Worm (Caenorhabditis elegans) whole organism, late embryonic: ENCODE results near the gene ehbp-1.
A peak's percentile ranks its signal among the peaks of the same experiment; 100 is the strongest.

ENCODE experiments used
- C08G9.2 ChIP-seq: sonication (generic microtip); optimal IDR thresholded peaks from 2 replicates; lab custom pipeline; 2016; ENCODE audit warnings: mild to moderate bottlenecking, missing genetic modification characterization, moderate library complexity, missing compliant biosample characterization
- C38D4.7 ChIP-seq: fragments of 200-800 bp; sonication (Bioruptor generic); optimal IDR thresholded peaks from 2 replicates; lab custom pipeline; 2018; ENCODE audit warnings: mild to moderate bottlenecking, missing genetic modification characterization, moderate library complexity, missing compliant biosample characterization
- F13H6.1 ChIP-seq: sonication (generic microtip); optimal IDR thresholded peaks from 2 replicates; lab custom pipeline; 2016; ENCODE audit warnings: missing genetic modification characterization, missing compliant biosample characterization
- T23F11.4 ChIP-seq: fragments of 200-800 bp; sonication (Bioruptor generic); optimal IDR thresholded peaks from 2 replicates; lab custom pipeline; 2018; ENCODE audit warnings: mild to moderate bottlenecking, missing genetic modification characterization, missing compliant biosample characterization
- Y22D7AL.16 ChIP-seq: sonication (generic microtip); optimal IDR thresholded peaks from 2 replicates; lab custom pipeline; 2016; ENCODE audit warnings: missing genetic modification characterization, missing compliant biosample characterization
- ahr-1 ChIP-seq: sonication (generic microtip); optimal IDR thresholded peaks from 2 replicates; lab custom pipeline; 2016; ENCODE audit warnings: missing genetic modification characterization, missing compliant biosample characterization
- ama-1 ChIP-seq: fragments of 150-350 bp; optimal IDR thresholded peaks from 2 replicates; lab custom pipeline; 2014
- ceh-14 ChIP-seq: sonication (generic microtip); optimal IDR thresholded peaks from 2 replicates; lab custom pipeline; 2016; ENCODE audit warnings: missing genotype, missing genetic modification characterization, missing compliant biosample characterization
- ceh-2 ChIP-seq: sonication (generic microtip); optimal IDR thresholded peaks from 2 replicates; lab custom pipeline; 2016; ENCODE audit warnings: missing genotype, missing genetic modification characterization, missing compliant biosample characterization
- ceh-22 ChIP-seq: sonication (generic microtip); optimal IDR thresholded peaks from 2 replicates; lab custom pipeline; 2017; ENCODE audit warnings: missing biosample characterization, missing genetic modification characterization
- ceh-30 ChIP-seq: fragments of 150-350 bp; optimal IDR thresholded peaks from 2 replicates; lab custom pipeline; 2014; ENCODE audit warnings: missing biosample characterization, missing genetic modification characterization
- ceh-31 ChIP-seq: sonication (generic microtip); optimal IDR thresholded peaks from 2 replicates; lab custom pipeline; 2016; ENCODE audit warnings: missing genetic modification characterization, missing compliant biosample characterization
- ceh-34 ChIP-seq: sonication (generic microtip); optimal IDR thresholded peaks from 2 replicates; lab custom pipeline; 2016; ENCODE audit warnings: mild to moderate bottlenecking, missing genetic modification characterization, missing compliant biosample characterization
- ceh-48 ChIP-seq: sonication (generic microtip); optimal IDR thresholded peaks from 2 replicates; lab custom pipeline; 2016; ENCODE audit warnings: missing genetic modification characterization, inconsistent platforms, missing compliant biosample characterization
- dve-1 ChIP-seq: sonication (generic microtip); optimal IDR thresholded peaks from 2 replicates; lab custom pipeline; 2017; ENCODE audit warnings: antibody characterized with exemption, mild to moderate bottlenecking, missing genetic modification characterization, missing compliant biosample characterization
- elt-2 ChIP-seq: sonication (generic microtip); optimal IDR thresholded peaks from 2 replicates; lab custom pipeline; 2016; ENCODE audit warnings: missing genetic modification reagents, missing genetic modification characterization, missing compliant biosample characterization
- elt-4 ChIP-seq: sonication (generic microtip); optimal IDR thresholded peaks from 2 replicates; lab custom pipeline; 2016; ENCODE audit warnings: missing genetic modification characterization, missing compliant biosample characterization
- eyg-1 ChIP-seq: sonication (generic microtip); optimal IDR thresholded peaks from 2 replicates; lab custom pipeline; 2016; ENCODE audit warnings: missing genotype, missing genetic modification characterization, missing compliant biosample characterization
- fkh-6 ChIP-seq: sonication (generic microtip); optimal IDR thresholded peaks from 2 replicates; lab custom pipeline; 2016; ENCODE audit warnings: missing genetic modification characterization, missing compliant biosample characterization
- gmeb-2 ChIP-seq: sonication (generic microtip); optimal IDR thresholded peaks from 2 replicates; lab custom pipeline; 2016; ENCODE audit warnings: missing genetic modification characterization, inconsistent platforms, missing compliant biosample characterization
- hlh-6 ChIP-seq: sonication (generic microtip); optimal IDR thresholded peaks from 2 replicates; lab custom pipeline; 2016; ENCODE audit warnings: missing genotype, missing genetic modification characterization, missing compliant biosample characterization
- hlh-8 ChIP-seq: sonication (generic microtip); optimal IDR thresholded peaks from 2 replicates; lab custom pipeline; 2016; ENCODE audit warnings: missing genotype, missing genetic modification characterization, missing compliant biosample characterization
- lin-11 ChIP-seq: fragments of 200-800 bp; sonication (Bioruptor generic); optimal IDR thresholded peaks from 2 replicates; lab custom pipeline; 2018; ENCODE audit warnings: mild to moderate bottlenecking, missing genetic modification characterization, missing compliant biosample characterization
- nhr-11 ChIP-seq: fragments of 150-350 bp; optimal IDR thresholded peaks from 2 replicates; lab custom pipeline; 2014; ENCODE audit warnings: missing biosample characterization, missing genetic modification characterization
- pag-3 ChIP-seq: sonication (generic microtip); optimal IDR thresholded peaks from 2 replicates; lab custom pipeline; 2016; ENCODE audit warnings: missing compliant biosample characterization, missing genetic modification characterization, borderline replicate concordance
- pax-1 ChIP-seq: fragments of 150-350 bp; optimal IDR thresholded peaks from 2 replicates; lab custom pipeline; 2014; ENCODE audit warnings: missing biosample characterization, missing genetic modification characterization
- pha-2 ChIP-seq: sonication (generic microtip); optimal IDR thresholded peaks from 2 replicates; lab custom pipeline; 2017; ENCODE audit warnings: mild to moderate bottlenecking, missing genetic modification characterization, missing compliant biosample characterization
- pha-4 ChIP-seq: fragments of 150-350 bp; optimal IDR thresholded peaks from 2 replicates; lab custom pipeline; 2018; ENCODE audit warnings: missing biosample characterization, missing genetic modification reagents, missing genetic modification characterization
- pros-1 ChIP-seq: fragments of 150-350 bp; optimal IDR thresholded peaks from 2 replicates; lab custom pipeline; 2014; ENCODE audit warnings: missing biosample characterization, missing genetic modification reagents, missing genetic modification characterization
- rnt-1 ChIP-seq: sonication (generic microtip); optimal IDR thresholded peaks from 2 replicates; lab custom pipeline; 2016; ENCODE audit warnings: missing genetic modification characterization, missing compliant biosample characterization
- sdc-2 ChIP-seq: sonication (generic microtip); optimal IDR thresholded peaks from 2 replicates; lab custom pipeline; 2016; ENCODE audit warnings: missing genotype, missing genetic modification characterization, missing compliant biosample characterization
- sox-2 ChIP-seq: fragments of 200-800 bp; sonication (Bioruptor generic); IDR thresholded peaks from 2 replicates; pipeline ENCODE4 v1.3.6; 2022; ENCODE audit warnings: missing genetic modification reagents, missing genetic modification characterization, missing compliant biosample characterization
- sox-4 ChIP-seq: sonication (generic microtip); optimal IDR thresholded peaks from 2 replicates; lab custom pipeline; 2017; ENCODE audit warnings: mild to moderate bottlenecking, missing genetic modification characterization, inconsistent platforms, missing compliant biosample characterization
- syd-9 ChIP-seq: sonication (generic microtip); optimal IDR thresholded peaks from 2 replicates; lab custom pipeline; 2016; ENCODE audit warnings: mild to moderate bottlenecking, missing genetic modification characterization, moderate library complexity, missing compliant biosample characterization
- tbx-7 ChIP-seq: sonication (generic microtip); optimal IDR thresholded peaks from 2 replicates; lab custom pipeline; 2016; ENCODE audit warnings: missing genotype, missing genetic modification characterization, missing compliant biosample characterization
- ttx-3 ChIP-seq: sonication (generic microtip); optimal IDR thresholded peaks from 2 replicates; lab custom pipeline; 2016; ENCODE audit warnings: missing genetic modification reagents, missing genetic modification characterization, missing compliant biosample characterization
- unc-3 ChIP-seq, 2 experiments: fragments of 200-800 bp in 1 of 2; sonication (Bioruptor generic) in 1 of 2; sonication (generic microtip) in 1 of 2; conservative IDR thresholded peaks in 1 of 2; optimal IDR thresholded peaks in 1 of 2; 2 replicates each; pipeline versions ENCODE4 v1.3.6 to Lab custom; 2016 to 2022; ENCODE audit warnings: missing compliant biosample characterization in 2 of 2, missing genetic modification characterization in 2 of 2, missing genetic modification reagents in 1 of 2
- unc-86 ChIP-seq: sonication (generic microtip); optimal IDR thresholded peaks from 2 replicates; lab custom pipeline; 2016; ENCODE audit warnings: missing genetic modification characterization, missing compliant biosample characterization
- ztf-16 ChIP-seq: sonication (generic microtip); optimal IDR thresholded peaks from 2 replicates; lab custom pipeline; 2017; ENCODE audit warnings: missing genetic modification characterization, missing compliant biosample characterization

Gene ehbp-1

ce11 chrV:9582594-9583322, 32.3 kb downstream of the ehbp-1 start, which contains the start of gene rtfo-1 (continued):
- TF ChIP-seq gmeb-2 (tag; lab: Kevin White, UChicago) (peak; percentile 12), F13H6.1 (tag; lab: Kevin White, UChicago) (no peak), unc-86 (no peak), unc-3 (GFP tag; conservative IDR thresholded peaks at IDR 0.05; lab: Robert Waterston, UW) (no peak), unc-3 (tag; optimal IDR thresholded peaks at IDR 0.05; lab: Kevin White, UChicago) (no peak), nhr-11 (no peak), fkh-6 (tag; lab: Kevin White, UChicago) (peak; percentile 13), Y22D7AL.16 (tag; lab: Kevin White, UChicago) (no peak), ahr-1 (tag; lab: Kevin White, UChicago) (peak; percentile 28), syd-9 (peak; percentile 14), dve-1 (tag; lab: Kevin White, UChicago) (no peak), pax-1 (no peak), sdc-2 (tag; lab: Kevin White, UChicago) (no peak), lin-11 (peak; percentile 32), pha-2 (tag; lab: Kevin White, UChicago) (peak; percentile 61), tbx-7 (tag; lab: Kevin White, UChicago) (no peak)

- TF ChIP-seq elt-4 (tag; lab: Kevin White, UChicago) = no peak
- TF ChIP-seq rnt-1 (tag; lab: Kevin White, UChicago) = no peak
- TF ChIP-seq, all 69 proteins: peak for 0
These were observed 32.8 kb downstream of the ehbp-1 start, which contains the start of gene K09G1.1 for ce11 chrV:9583323-9583644. Gene K09G1.1, plus strand, starts transcription at chrV:9583545.

ce11 chrV:9584263-9584662, 33.8 kb downstream of the ehbp-1 start:
- TF ChIP-seq pros-1 (tag; lab: Kevin White, UChicago) (no peak), ama-1 (lab: Kevin White, UChicago) (no peak), tbx-7 (tag; lab: Kevin White, UChicago) (no peak), pax-1 (no peak), elt-2 (tag; lab: Kevin White, UChicago) (no peak), Y22D7AL.16 (tag; lab: Kevin White, UChicago) (no peak), ttx-3 (no peak), ceh-30 (tag; lab: Kevin White, UChicago) (no peak), pag-3 (tag; lab: Kevin White, UChicago) (no peak), pha-4 (no peak), ztf-16 (tag; lab: Kevin White, UChicago) (no peak), ceh-48 (tag; lab: Kevin White, UChicago) (no peak)

ce11 chrV:9587619-9588018, 37.2 kb downstream of the ehbp-1 start:
- TF ChIP-seq ceh-31 (tag; lab: Kevin White, UChicago) (no peak), ztf-16 (tag; lab: Kevin White, UChicago) (no peak), C08G9.2 (tag; lab: Kevin White, UChicago) (no peak), sox-4 (tag; lab: Kevin White, UChicago) (no peak), pha-4 (no peak), ceh-22 (tag; lab: Kevin White, UChicago) (no peak), ahr-1 (tag; lab: Kevin White, UChicago) (no peak)

ce11 chrV:9588574-9588973, 38.1 kb downstream of the ehbp-1 start:
- TF ChIP-seq C38D4.7 (GFP tag; lab: Kevin White, UChicago) (no peak), gmeb-2 (tag; lab: Kevin White, UChicago) (no peak), pros-1 (tag; lab: Kevin White, UChicago) (no peak), ceh-48 (tag; lab: Kevin White, UChicago) (no peak), T23F11.4 (no peak), unc-86 (no peak), ztf-16 (tag; lab: Kevin White, UChicago) (no peak), hlh-8 (tag; lab: Kevin White, UChicago) (no peak), C08G9.2 (tag; lab: Kevin White, UChicago) (no peak), ceh-34 (tag; lab: Kevin White, UChicago) (no peak), eyg-1 (tag; lab: Kevin White, UChicago) (no peak), hlh-6 (tag; lab: Kevin White, UChicago) (no peak), sdc-2 (tag; lab: Kevin White, UChicago) (no peak), ceh-31 (tag; lab: Kevin White, UChicago) (no peak), ceh-14 (tag; lab: Kevin White, UChicago) (no peak), sox-2 (GFP tag; lab: Robert Waterston, UW) (no peak), ceh-2 (no peak)
